ENCODE assay signal across 5 fruit fly cellular contexts in genomic region chr2L:22134091-22134730, dm6.
TF ChIP-seq lines count a peak whose summit lies in the region.

No protein-coding gene starts in this region.

- TF ChIP-seq CTCF in whole organism, embryonic (GFP tag; optimal IDR thresholded peaks at IDR 0.05; lab: Kevin White, UChicago): no peak

TF ChIP-seq in whole organism, adult, 20 proteins besides CTCF, POLR2A, EP300 and RAD21:
- TF ChIP-seq ovo (GFP tag; optimal IDR thresholded peaks at IDR 0.05; lab: Kevin White, UChicago) (no peak), CG1620 (GFP tag; optimal IDR thresholded peaks at IDR 0.05; lab: Kevin White, UChicago) (no peak), Hr96 (GFP tag; optimal IDR thresholded peaks at IDR 0.05; lab: Kevin White, UChicago) (no peak), Crg-1 (GFP tag; optimal IDR thresholded peaks at IDR 0.05; lab: Kevin White, UChicago) (no peak), CG7045 (GFP tag; optimal IDR thresholded peaks at IDR 0.05; lab: Kevin White, UChicago) (no peak), bab1 (GFP tag; optimal IDR thresholded peaks at IDR 0.05; lab: Kevin White, UChicago) (no peak), tj (GFP tag; optimal IDR thresholded peaks at IDR 0.05; lab: Kevin White, UChicago) (peak; percentile 2), cic (GFP tag; optimal IDR thresholded peaks at IDR 0.05; lab: Kevin White, UChicago) (peak; percentile 31), CG33017 (tag; optimal IDR thresholded peaks at IDR 0.05; lab: Kevin White, UChicago) (no peak), cnc (optimal IDR thresholded peaks at IDR 0.05; lab: Kevin White, UChicago) (no peak), pad (GFP tag; optimal IDR thresholded peaks at IDR 0.05; lab: Kevin White, UChicago) (peak; percentile 75), Mnt (GFP tag; optimal IDR thresholded peaks at IDR 0.05; lab: Kevin White, UChicago) (no peak), CG5204 (GFP tag; optimal IDR thresholded peaks at IDR 0.05; lab: Kevin White, UChicago) (no peak), CG7101 (tag; optimal IDR thresholded peaks at IDR 0.05; lab: Kevin White, UChicago) (no peak)

TF ChIP-seq in whole organism, embryonic, 481 proteins besides CTCF, POLR2A, EP300 and RAD21 (continues in another document):
- TF ChIP-seq CG4282 (GFP tag; optimal IDR thresholded peaks at IDR 0.05; lab: Kevin White, UChicago): no peak
- TF ChIP-seq CG1603 (tag; optimal IDR thresholded peaks at IDR 0.05; lab: Kevin White, UChicago): no peak
- TF ChIP-seq Deaf1 (tag; optimal IDR thresholded peaks at IDR 0.05; lab: Kevin White, UChicago): peak; percentile 60
- peak; percentile 25 for TF ChIP-seq pros (GFP tag; optimal IDR thresholded peaks at IDR 0.05; lab: Kevin White, UChicago)
- TF ChIP-seq caup (GFP tag; optimal IDR thresholded peaks at IDR 0.05; lab: Kevin White, UChicago; ENCODE audit: severe bottlenecking): peak; percentile 11
- TF ChIP-seq gfzf (GFP tag; optimal IDR thresholded peaks at IDR 0.05; lab: Kevin White, UChicago): no peak
- peak; percentile 62 to 77 for TF ChIP-seq Trl (optimal IDR thresholded peaks at IDR 0.05; lab: Kevin White, UChicago)
- no peak for TF ChIP-seq Trl (GFP tag; optimal IDR thresholded peaks at IDR 0.05; lab: Kevin White, UChicago)
- 0 out of 2 replicates have a peak, but pooled peaks have one; percentile 25 for TF ChIP-seq sna (GFP tag; IDR thresholded peaks at IDR 0.05; lab: Robert Waterston, UW; ENCODE audit: partially characterized antibody)
- peak; percentile 9 for TF ChIP-seq CG3163 (GFP tag; optimal IDR thresholded peaks at IDR 0.05; lab: Kevin White, UChicago)
- TF ChIP-seq cg (GFP tag; optimal IDR thresholded peaks at IDR 0.05; lab: Kevin White, UChicago): peak; percentile 52
- TF ChIP-seq ewg (GFP tag; optimal IDR thresholded peaks at IDR 0.05; lab: Kevin White, UChicago): no peak
- no peak for TF ChIP-seq so (GFP tag; IDR thresholded peaks at IDR 0.05; lab: Robert Waterston, UW)
- TF ChIP-seq YL-1 (GFP tag; optimal IDR thresholded peaks at IDR 0.05; lab: Kevin White, UChicago): peak; percentile 2
- peak in 1 of 2 experiments; percentile 44 for TF ChIP-seq insv (GFP tag; optimal IDR thresholded peaks at IDR 0.05; lab: Kevin White, UChicago)
- peak; percentile 68 for TF ChIP-seq Jarid2 (GFP tag; optimal IDR thresholded peaks at IDR 0.05; lab: Kevin White, UChicago)
- peak; percentile 24; the same call in 1 of the 2 replicates for TF ChIP-seq vvl (GFP tag; IDR thresholded peaks at IDR 0.05; lab: Robert Waterston, UW)
- TF ChIP-seq nom (GFP tag; optimal IDR thresholded peaks at IDR 0.05; lab: Kevin White, UChicago): peak; percentile 18
- TF ChIP-seq cas (GFP tag; IDR thresholded peaks at IDR 0.05; lab: Robert Waterston, UW): no peak

TF ChIP-seq in whole organism, prepupa, 60 proteins besides CTCF, POLR2A, EP300 and RAD21 (continues in another document):
- no peak for TF ChIP-seq svp (GFP tag; lab: Kevin White, UChicago)
- TF ChIP-seq Hr38 (GFP tag; optimal IDR thresholded peaks at IDR 0.05; lab: Kevin White, UChicago): no peak
- no peak for TF ChIP-seq CG7368 (GFP tag; optimal IDR thresholded peaks at IDR 0.05; lab: Kevin White, UChicago)
- no peak for TF ChIP-seq Eip75B (GFP tag; optimal IDR thresholded peaks at IDR 0.05; lab: Kevin White, UChicago)
- no peak for TF ChIP-seq topi (GFP tag; optimal IDR thresholded peaks at IDR 0.05; lab: Kevin White, UChicago)
- TF ChIP-seq CG32006 (GFP tag; optimal IDR thresholded peaks at IDR 0.05; lab: Kevin White, UChicago): no peak
- TF ChIP-seq CG15336 (GFP tag; IDR thresholded peaks at IDR 0.05; lab: Robert Waterston, UW): peak; percentile 49; the same call in 1 of the 2 replicates
- no peak for TF ChIP-seq Lpt (GFP tag; optimal IDR thresholded peaks at IDR 0.05; lab: Kevin White, UChicago)
- no peak for TF ChIP-seq Smox (GFP tag; optimal IDR thresholded peaks at IDR 0.05; lab: Kevin White, UChicago)
- no peak for TF ChIP-seq salr (GFP tag; optimal IDR thresholded peaks at IDR 0.05; lab: Kevin White, UChicago)
- peak; percentile 3 for TF ChIP-seq CG6854 (GFP tag; optimal IDR thresholded peaks at IDR 0.05; lab: Kevin White, UChicago)
- TF ChIP-seq CG34406 (GFP tag; optimal IDR thresholded peaks at IDR 0.05; lab: Kevin White, UChicago): no peak
- TF ChIP-seq Blimp-1 (GFP tag; optimal IDR thresholded peaks at IDR 0.05; lab: Kevin White, UChicago): no peak
- peak; percentile 24 for TF ChIP-seq vri (GFP tag; optimal IDR thresholded peaks at IDR 0.05; lab: Kevin White, UChicago)
- TF ChIP-seq CG16779 (tag; optimal IDR thresholded peaks at IDR 0.05; lab: Kevin White, UChicago): no peak
- TF ChIP-seq acj6 (GFP tag; optimal IDR thresholded peaks at IDR 0.05; lab: Kevin White, UChicago): no peak
- peak; percentile 45 for TF ChIP-seq Sox102F (GFP tag; optimal IDR thresholded peaks at IDR 0.05; lab: Kevin White, UChicago)
- no peak for TF ChIP-seq lz (GFP tag; optimal IDR thresholded peaks at IDR 0.05; lab: Kevin White, UChicago)
- TF ChIP-seq fd59A (GFP tag; optimal IDR thresholded peaks at IDR 0.05; lab: Kevin White, UChicago): no peak
- TF ChIP-seq Ets21C (GFP tag; optimal IDR thresholded peaks at IDR 0.05; lab: Kevin White, UChicago): no peak
- no peak for TF ChIP-seq spab (GFP tag; optimal IDR thresholded peaks at IDR 0.05; lab: Kevin White, UChicago)
- no peak for TF ChIP-seq CG3032 (tag; optimal IDR thresholded peaks at IDR 0.05; lab: Kevin White, UChicago)

TF ChIP-seq in whole organism, pupa, 21 proteins besides CTCF, POLR2A, EP300 and RAD21:
- no peak for TF ChIP-seq CG9948 (tag; optimal IDR thresholded peaks at IDR 0.05; lab: Kevin White, UChicago)
- TF ChIP-seq Ets98B (GFP tag; IDR thresholded peaks at IDR 0.05; lab: Robert Waterston, UW): no peak; the same call in 1 of the 2 replicates
- peak; percentile 57 for TF ChIP-seq EcR (GFP tag; optimal IDR thresholded peaks at IDR 0.05; lab: Kevin White, UChicago)
- TF ChIP-seq CG13204 (GFP tag; optimal IDR thresholded peaks at IDR 0.05; lab: Kevin White, UChicago): no peak
- TF ChIP-seq CG15710 (tag; optimal IDR thresholded peaks at IDR 0.05; lab: Kevin White, UChicago): no peak
- TF ChIP-seq gl (tag; optimal IDR thresholded peaks at IDR 0.05; lab: Kevin White, UChicago): no peak
- no peak for TF ChIP-seq Snoo (tag; optimal IDR thresholded peaks at IDR 0.05; lab: Kevin White, UChicago)
- peak; percentile 12 for TF ChIP-seq Pif1B (GFP tag; optimal IDR thresholded peaks at IDR 0.05; lab: Kevin White, UChicago)
- no peak for TF ChIP-seq fd96Ca (GFP tag; IDR thresholded peaks at IDR 0.05; lab: Robert Waterston, UW)
- no peak for TF ChIP-seq CG4496 (GFP tag; IDR thresholded peaks at IDR 0.05; lab: Robert Waterston, UW)
- no peak for TF ChIP-seq CG8159 (tag; optimal IDR thresholded peaks at IDR 0.05; lab: Kevin White, UChicago)
- no peak for TF ChIP-seq CG17806 (tag; optimal IDR thresholded peaks at IDR 0.05; lab: Kevin White, UChicago)
- TF ChIP-seq CG8301 (tag; optimal IDR thresholded peaks at IDR 0.05; lab: Kevin White, UChicago): no peak

TF ChIP-seq in whole organism, wandering third instar larva, 38 proteins besides CTCF, POLR2A, EP300 and RAD21 (continues in another document):
- TF ChIP-seq Jra (GFP tag; optimal IDR thresholded peaks at IDR 0.05; lab: Kevin White, UChicago): no peak
- no peak for TF ChIP-seq Hnf4 (GFP tag; optimal IDR thresholded peaks at IDR 0.05; lab: Kevin White, UChicago)
- TF ChIP-seq tai (GFP tag; optimal IDR thresholded peaks at IDR 0.05; lab: Kevin White, UChicago): no peak
- no peak for TF ChIP-seq dmrt93B (GFP tag; optimal IDR thresholded peaks at IDR 0.05; lab: Kevin White, UChicago)
- TF ChIP-seq Hr83 (GFP tag; optimal IDR thresholded peaks at IDR 0.05; lab: Kevin White, UChicago; ENCODE audit: poor library complexity, severe bottlenecking): peak; percentile 33
- no peak for TF ChIP-seq Abd-B (GFP tag; optimal IDR thresholded peaks at IDR 0.05; lab: Kevin White, UChicago)
- TF ChIP-seq h (GFP tag; optimal IDR thresholded peaks at IDR 0.05; lab: Kevin White, UChicago): no peak
- peak; percentile 4 for TF ChIP-seq rgr (GFP tag; optimal IDR thresholded peaks at IDR 0.05; lab: Kevin White, UChicago)
- peak; percentile 88 for TF ChIP-seq CrebA (GFP tag; optimal IDR thresholded peaks at IDR 0.05; lab: Kevin White, UChicago; ENCODE audit: borderline replicate concordance)
- TF ChIP-seq sage (GFP tag; optimal IDR thresholded peaks at IDR 0.05; lab: Kevin White, UChicago): no peak
- no peak for TF ChIP-seq Dfd (GFP tag; optimal IDR thresholded peaks at IDR 0.05; lab: Kevin White, UChicago)
- TF ChIP-seq woc (GFP tag; optimal IDR thresholded peaks at IDR 0.05; lab: Kevin White, UChicago): peak; percentile 25
- no peak for TF ChIP-seq CG32264 (GFP tag; optimal IDR thresholded peaks at IDR 0.05; lab: Kevin White, UChicago)
- TF ChIP-seq Rel (GFP tag; optimal IDR thresholded peaks at IDR 0.05; lab: Kevin White, UChicago): peak; percentile 15
- TF ChIP-seq Rel (tag; optimal IDR thresholded peaks at IDR 0.05; lab: Kevin White, UChicago): no peak
- TF ChIP-seq Hr78 (GFP tag; optimal IDR thresholded peaks at IDR 0.05; lab: Kevin White, UChicago): no peak
- TF ChIP-seq N (GFP tag; optimal IDR thresholded peaks at IDR 0.05; lab: Kevin White, UChicago): no peak
- TF ChIP-seq HLH106 (tag; optimal IDR thresholded peaks at IDR 0.05; lab: Kevin White, UChicago): no peak
- TF ChIP-seq Sp1 (GFP tag; optimal IDR thresholded peaks at IDR 0.05; lab: Kevin White, UChicago): no peak
- TF ChIP-seq lola (GFP tag; optimal IDR thresholded peaks at IDR 0.05; lab: Kevin White, UChicago): no peak
- TF ChIP-seq jim (GFP tag; optimal IDR thresholded peaks at IDR 0.05; lab: Kevin White, UChicago): no peak
- no peak for TF ChIP-seq sv (GFP tag; optimal IDR thresholded peaks at IDR 0.05; lab: Kevin White, UChicago)
- TF ChIP-seq OdsH (GFP tag; optimal IDR thresholded peaks at IDR 0.05; lab: Kevin White, UChicago): no peak
- no peak for TF ChIP-seq dsf (GFP tag; optimal IDR thresholded peaks at IDR 0.05; lab: Kevin White, UChicago; ENCODE audit: borderline replicate concordance)
- peak; percentile 20 for TF ChIP-seq psq (GFP tag; optimal IDR thresholded peaks at IDR 0.05; lab: Kevin White, UChicago)
- TF ChIP-seq foxo (GFP tag; optimal IDR thresholded peaks at IDR 0.05; lab: Kevin White, UChicago): no peak
- no peak for TF ChIP-seq Mio (GFP tag; optimal IDR thresholded peaks at IDR 0.05; lab: Kevin White, UChicago)
- no peak for TF ChIP-seq Myc (optimal IDR thresholded peaks at IDR 0.05; lab: Kevin White, UChicago)
- no peak for TF ChIP-seq br (GFP tag; optimal IDR thresholded peaks at IDR 0.05; lab: Kevin White, UChicago)
- TF ChIP-seq GATAd (GFP tag; optimal IDR thresholded peaks at IDR 0.05; lab: Kevin White, UChicago): no peak
- TF ChIP-seq brk (GFP tag; optimal IDR thresholded peaks at IDR 0.05; lab: Kevin White, UChicago): peak; percentile 34
- no peak for TF ChIP-seq ey (GFP tag; optimal IDR thresholded peaks at IDR 0.05; lab: Kevin White, UChicago)
- peak; percentile 68 for TF ChIP-seq Vsx2 (GFP tag; optimal IDR thresholded peaks at IDR 0.05; lab: Kevin White, UChicago; ENCODE audit: partially characterized antibody)
- no peak for TF ChIP-seq CG9705 (GFP tag; optimal IDR thresholded peaks at IDR 0.05; lab: Kevin White, UChicago)
